Worm (Caenorhabditis elegans) whole organism, L2 larva: ENCODE measurements around the gene Y66D12A.24.

Source experiments
- C34F6.9 ChIP-seq: fragments of 150-350 bp; optimal IDR thresholded peaks from 2 replicates; lab custom pipeline; 2014; ENCODE audit warnings: missing biosample characterization, missing genetic modification characterization
- R02D3.7 ChIP-seq: fragments of 150-350 bp; optimal IDR thresholded peaks from 2 replicates; lab custom pipeline; 2014; ENCODE audit warnings: missing biosample characterization, missing genetic modification characterization
- ZK546.5 ChIP-seq: sonication (generic microtip); optimal IDR thresholded peaks from 2 replicates; lab custom pipeline; 2017; ENCODE audit warnings: missing biosample characterization, missing genetic modification characterization
- alr-1 ChIP-seq: fragments of 150-350 bp; optimal IDR thresholded peaks from 2 replicates; lab custom pipeline; 2014; ENCODE audit warnings: missing biosample characterization, missing genetic modification characterization
- aly-2 ChIP-seq: fragments of 150-350 bp; optimal IDR thresholded peaks from 2 replicates; lab custom pipeline; 2014; ENCODE audit warnings: missing biosample characterization, missing genetic modification characterization
- blmp-1 ChIP-seq: sonication (generic microtip); optimal IDR thresholded peaks from 2 replicates; lab custom pipeline; 2017; ENCODE audit warnings: missing genetic modification characterization, mild to moderate bottlenecking, missing compliant biosample characterization, antibody characterized with exemption, moderate library complexity; ENCODE audit not compliant: insufficient read depth
- crh-2 ChIP-seq: sonication (generic microtip); optimal IDR thresholded peaks from 2 replicates; lab custom pipeline; 2017; ENCODE audit warnings: missing biosample characterization, missing genetic modification characterization
- dmd-4 ChIP-seq: sonication (generic microtip); optimal IDR thresholded peaks from 2 replicates; lab custom pipeline; 2017; ENCODE audit warnings: missing biosample characterization, missing genetic modification characterization
- egl-27 ChIP-seq: sonication (generic microtip); optimal IDR thresholded peaks from 3 replicates; lab custom pipeline; 2017; ENCODE audit warnings: missing biosample characterization, missing genetic modification reagents, missing genetic modification characterization
- elt-1 ChIP-seq: fragments of 150-350 bp; optimal IDR thresholded peaks from 2 replicates; lab custom pipeline; 2014; ENCODE audit warnings: missing biosample characterization, missing genetic modification characterization
- elt-3 ChIP-seq: sonication (generic microtip); optimal IDR thresholded peaks from 2 replicates; lab custom pipeline; 2017; ENCODE audit warnings: missing biosample characterization, missing genetic modification characterization
- lin-11 ChIP-seq: fragments of 150-350 bp; sonication (generic microtip); optimal IDR thresholded peaks from 2 replicates; lab custom pipeline; 2014; ENCODE audit warnings: missing biosample characterization, missing genetic modification characterization, inconsistent platforms, mixed read lengths
- lin-13 ChIP-seq: fragments of 150-350 bp; optimal IDR thresholded peaks from 2 replicates; lab custom pipeline; 2014; ENCODE audit warnings: missing biosample characterization, missing genetic modification reagents, missing genetic modification characterization
- lsy-2 ChIP-seq, 2 experiments: fragments of 150-350 bp in 1 of 2; sonication (generic microtip) in 1 of 2; optimal IDR thresholded peaks; 2 replicates each; lab custom pipeline; 2014 to 2017; ENCODE audit warnings: missing biosample characterization in 2 of 2, missing genetic modification characterization in 2 of 2
- mab-5 ChIP-seq: fragments of 150-350 bp; optimal IDR thresholded peaks from 2 replicates; lab custom pipeline; 2014; ENCODE audit warnings: missing biosample characterization, missing genetic modification characterization
- nhr-10 ChIP-seq: sonication (generic microtip); optimal IDR thresholded peaks from 2 replicates; lab custom pipeline; 2017; ENCODE audit warnings: missing biosample characterization, missing genetic modification characterization
- nhr-11 ChIP-seq: fragments of 150-350 bp; optimal IDR thresholded peaks from 2 replicates; lab custom pipeline; 2014; ENCODE audit warnings: missing biosample characterization, missing genetic modification characterization
- nhr-12 ChIP-seq: fragments of 150-350 bp; optimal IDR thresholded peaks from 2 replicates; lab custom pipeline; 2014; ENCODE audit warnings: missing biosample characterization, missing genetic modification characterization
- nhr-129 ChIP-seq: fragments of 150-350 bp; optimal IDR thresholded peaks from 2 replicates; lab custom pipeline; 2014; ENCODE audit warnings: missing biosample characterization, missing genetic modification characterization
- nhr-23 ChIP-seq: fragments of 150-350 bp; optimal IDR thresholded peaks from 2 replicates; lab custom pipeline; 2014; ENCODE audit warnings: missing biosample characterization, missing genetic modification reagents, missing genetic modification characterization
- nhr-25 ChIP-seq: fragments of 150-350 bp; sonication (generic microtip); optimal IDR thresholded peaks from 3 replicates; lab custom pipeline; 2014; ENCODE audit warnings: missing biosample characterization, missing genetic modification characterization
- nhr-6 ChIP-seq: fragments of 150-350 bp; optimal IDR thresholded peaks from 2 replicates; lab custom pipeline; 2014; ENCODE audit warnings: missing biosample characterization, missing genetic modification characterization
- nhr-77 ChIP-seq: fragments of 150-350 bp; optimal IDR thresholded peaks from 2 replicates; lab custom pipeline; 2014; ENCODE audit warnings: missing biosample characterization, missing genetic modification characterization
- sem-4 ChIP-seq: fragments of 150-350 bp; optimal IDR thresholded peaks from 2 replicates; lab custom pipeline; 2014; ENCODE audit warnings: missing biosample characterization, missing genetic modification reagents, missing genetic modification characterization
- sma-3 ChIP-seq: sonication (generic microtip); optimal IDR thresholded peaks from 2 replicates; lab custom pipeline; 2016; ENCODE audit warnings: missing genetic modification reagents, missing genetic modification characterization, missing compliant biosample characterization
- sma-9 ChIP-seq, 2 experiments: fragments of 150-350 bp in 1 of 2; sonication (generic microtip) in 1 of 2; optimal IDR thresholded peaks; 2 replicates each; lab custom pipeline; 2014 to 2016; ENCODE audit warnings: missing genetic modification characterization in 2 of 2, mild to moderate bottlenecking in 1 of 2, missing biosample characterization in 1 of 2, missing compliant biosample characterization in 1 of 2, missing genetic modification reagents in 1 of 2, moderate library complexity in 1 of 2
- unc-39 ChIP-seq: fragments of 150-350 bp; optimal IDR thresholded peaks from 2 replicates; lab custom pipeline; 2014; ENCODE audit warnings: missing biosample characterization, missing genetic modification characterization
- unc-55 ChIP-seq: fragments of 150-350 bp; sonication (generic microtip); optimal IDR thresholded peaks from 3 replicates; lab custom pipeline; 2014; ENCODE audit warnings: missing biosample characterization, missing genetic modification reagents, missing genetic modification characterization
- ztf-1 ChIP-seq: fragments of 200-800 bp; sonication (Bioruptor generic); conservative IDR thresholded peaks from 2 replicates; pipeline ENCODE4 v1.3.6; 2022; ENCODE audit warnings: missing genetic modification characterization, missing compliant biosample characterization
- ztf-4 ChIP-seq: fragments of 150-350 bp; optimal IDR thresholded peaks from 2 replicates; lab custom pipeline; 2014; ENCODE audit warnings: missing biosample characterization, missing genetic modification characterization

Y66D12A.24 gene

DNA sequence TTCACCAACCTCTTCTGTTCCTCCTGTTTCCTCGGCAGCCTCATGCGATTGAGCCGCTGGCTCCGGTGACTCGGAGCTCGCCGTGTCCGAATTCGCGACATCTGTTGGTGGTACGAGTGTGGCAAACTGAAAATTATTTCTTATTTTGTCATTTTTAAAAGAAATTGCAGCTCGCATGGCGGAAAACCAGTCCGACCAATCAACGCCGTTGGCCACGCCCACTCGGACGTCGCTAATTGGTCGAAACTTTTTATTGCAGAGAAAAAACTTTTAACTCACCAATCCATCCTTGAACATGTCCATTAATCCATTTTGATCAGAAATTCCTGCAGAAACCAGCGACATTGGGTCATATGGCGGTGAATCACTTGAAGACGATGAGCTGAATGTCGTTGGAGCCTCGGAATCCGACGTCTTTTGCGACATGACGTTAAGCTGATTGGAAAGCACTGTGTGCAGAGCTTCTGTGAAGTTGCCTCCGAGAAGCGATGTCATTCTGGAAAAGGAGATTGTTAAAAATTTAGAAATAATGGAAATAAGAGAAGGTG lies 26.3 kb upstream of the Y66D12A.24 start, which contains the start of gene bed-2:
bed-2 (minus strand) TSS at position 498 of the 548 bp plus-strand sequence.
- TF ChIP-seq lsy-2 (tag; optimal IDR thresholded peaks at IDR 0.05; lab: Kevin White, UChicago) (no peak), elt-1 (tag; lab: Kevin White, UChicago) (no peak)

DNA sequence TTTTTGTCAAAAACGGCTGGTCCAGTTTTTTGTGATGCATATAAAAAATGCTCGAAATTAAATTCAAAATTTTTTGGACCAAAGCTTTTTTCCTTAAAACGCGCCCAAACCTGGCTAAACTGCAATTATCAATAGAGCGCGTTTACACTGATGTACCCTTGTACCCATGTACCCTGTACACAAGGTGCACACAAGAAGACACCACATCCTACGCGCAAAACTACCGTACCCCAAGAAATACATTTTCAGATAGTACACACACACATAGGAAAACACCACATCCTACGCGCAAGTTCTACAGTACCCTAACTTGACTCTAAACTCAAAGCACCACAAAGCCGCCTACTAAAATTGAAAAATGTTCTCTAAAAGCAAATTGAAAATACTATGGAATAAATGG lies 25.3 kb upstream of the Y66D12A.24 start:
- TF ChIP-seq C34F6.9 (tag; lab: Kevin White, UChicago), result no peak
- peak in 1 of 2 experiments; percentile 20 for TF ChIP-seq lsy-2 (tag; optimal IDR thresholded peaks at IDR 0.05; lab: Kevin White, UChicago)
- TF ChIP-seq R02D3.7, result no peak
- no peak for TF ChIP-seq lin-13 (GFP tag; lab: Kevin White, UChicago)
- TF ChIP-seq dmd-4, result no peak
- no peak for TF ChIP-seq lin-11 (tag; lab: Kevin White, UChicago)
- TF ChIP-seq, all 48 proteins: peak for 1

DNA sequence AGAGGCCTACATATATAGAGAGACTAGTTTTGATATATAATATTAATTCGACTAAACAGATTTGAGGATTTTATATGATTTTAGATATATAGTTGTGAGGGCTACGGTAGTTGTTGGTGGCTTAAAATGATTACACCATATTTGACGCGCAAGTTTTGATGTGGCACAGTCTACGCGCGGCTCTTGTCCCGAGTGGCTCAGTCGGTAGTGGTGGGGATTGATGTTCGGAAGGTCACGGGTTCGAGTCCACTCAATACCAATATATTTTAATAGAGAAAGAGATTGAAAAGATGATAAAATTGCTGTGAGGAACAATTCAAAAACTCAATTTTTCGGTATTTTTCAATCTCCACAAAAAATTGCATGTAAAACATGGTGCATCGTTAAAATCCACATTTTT lies 23.8 kb upstream of the Y66D12A.24 start:
- no peak for TF ChIP-seq nhr-129
- no peak for TF ChIP-seq ZK546.5 (tag; lab: Kevin White, UChicago)
- no peak for TF ChIP-seq nhr-77 (tag; lab: Kevin White, UChicago)
- no peak for TF ChIP-seq sma-9 (GFP tag; optimal IDR thresholded peaks at IDR 0.05; lab: Kevin White, UChicago)
- TF ChIP-seq sma-9 (tag; optimal IDR thresholded peaks at IDR 0.05; lab: Kevin White, UChicago), result no peak
- no peak for TF ChIP-seq crh-2 (tag; lab: Kevin White, UChicago)
- TF ChIP-seq sem-4 (tag; lab: Kevin White, UChicago), result no peak
- TF ChIP-seq nhr-23, result no peak
- no peak for TF ChIP-seq egl-27
- no peak for TF ChIP-seq C34F6.9 (tag; lab: Kevin White, UChicago)

DNA sequence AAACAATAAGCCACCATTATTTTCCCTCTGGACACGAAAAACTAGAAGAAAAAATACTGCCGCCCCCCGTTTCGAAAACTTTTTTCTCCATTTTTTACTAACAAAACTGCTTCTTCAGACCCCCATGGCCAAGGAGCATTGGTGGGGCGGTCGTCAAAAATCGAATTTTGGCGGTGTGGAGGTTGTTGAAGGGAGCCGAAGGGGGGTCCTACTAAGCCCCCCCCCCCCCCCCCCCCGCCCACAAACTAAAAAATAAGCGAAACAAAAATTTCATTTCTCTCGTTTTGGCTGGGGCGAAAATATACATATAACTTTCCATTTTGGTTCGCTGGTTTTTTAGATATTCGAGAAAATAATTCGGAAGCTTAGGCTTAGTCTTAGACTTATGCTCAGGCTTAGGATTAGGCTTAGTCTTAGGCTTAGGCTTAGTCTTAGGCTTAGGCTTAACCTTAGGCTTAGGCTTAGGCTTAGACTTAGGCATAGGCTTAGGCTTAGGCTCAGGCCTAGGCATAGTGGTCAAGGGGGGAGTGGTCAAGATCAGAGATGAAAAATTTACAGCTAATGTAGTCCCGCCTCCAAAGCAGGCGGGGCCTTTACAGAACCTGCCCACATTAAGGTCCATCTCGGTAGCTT lies 21.9 kb upstream of the Y66D12A.24 start:
- TF ChIP-seq nhr-11 (tag; lab: Kevin White, UChicago) (no peak), dmd-4 (no peak), nhr-10 (no peak), ztf-1 (GFP tag; lab: Robert Waterston, UW) (no peak), sma-9 (GFP tag; optimal IDR thresholded peaks at IDR 0.05; lab: Kevin White, UChicago) (no peak), sma-9 (tag; optimal IDR thresholded peaks at IDR 0.05; lab: Kevin White, UChicago) (no peak), unc-55 (GFP tag; lab: Kevin White, UChicago) (no peak), blmp-1 (no peak), nhr-77 (tag; lab: Kevin White, UChicago) (no peak), sma-3 (GFP tag; lab: Kevin White, UChicago) (no peak), egl-27 (no peak), elt-3 (no peak), unc-39 (tag; lab: Kevin White, UChicago) (no peak), lin-13 (GFP tag; lab: Kevin White, UChicago) (no peak), ZK546.5 (tag; lab: Kevin White, UChicago) (no peak), nhr-12 (tag; lab: Kevin White, UChicago) (no peak), nhr-6 (tag; lab: Kevin White, UChicago) (no peak)

DNA sequence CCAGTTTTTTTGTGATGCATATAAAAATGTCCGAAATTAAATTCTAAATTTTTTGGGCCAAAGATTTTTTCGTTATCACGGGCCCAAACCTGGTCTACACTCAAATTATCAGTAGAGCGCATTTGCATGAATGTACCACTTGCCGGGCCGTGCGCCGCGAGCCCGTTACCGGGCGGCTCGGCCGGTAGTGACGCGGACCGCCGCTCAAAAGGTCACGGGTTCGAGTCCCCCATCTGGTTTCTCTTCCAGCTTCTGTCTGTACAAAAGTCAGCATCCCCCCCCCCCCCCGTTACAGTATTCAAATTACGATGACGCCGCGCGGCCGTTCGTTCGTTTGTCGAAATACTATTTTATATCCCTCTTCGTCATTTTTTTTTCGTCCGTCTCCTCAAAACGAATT lies 19.4 kb upstream of the Y66D12A.24 start:
- TF ChIP-seq alr-1 (no peak), mab-5 (tag; lab: Kevin White, UChicago) (no peak), crh-2 (tag; lab: Kevin White, UChicago) (no peak), elt-1 (tag; lab: Kevin White, UChicago) (no peak), elt-3 (no peak), nhr-129 (no peak), ztf-4 (tag; lab: Kevin White, UChicago) (no peak), nhr-25 (tag; lab: Kevin White, UChicago) (no peak), aly-2 (tag; lab: Kevin White, UChicago) (no peak), egl-27 (no peak), dmd-4 (no peak)
- TF ChIP-seq, all 48 proteins: peak for 0
